Fruit fly (Drosophila melanogaster): Measurements from ENCODE around the gene GMF.

The GMF gene

DNA sequence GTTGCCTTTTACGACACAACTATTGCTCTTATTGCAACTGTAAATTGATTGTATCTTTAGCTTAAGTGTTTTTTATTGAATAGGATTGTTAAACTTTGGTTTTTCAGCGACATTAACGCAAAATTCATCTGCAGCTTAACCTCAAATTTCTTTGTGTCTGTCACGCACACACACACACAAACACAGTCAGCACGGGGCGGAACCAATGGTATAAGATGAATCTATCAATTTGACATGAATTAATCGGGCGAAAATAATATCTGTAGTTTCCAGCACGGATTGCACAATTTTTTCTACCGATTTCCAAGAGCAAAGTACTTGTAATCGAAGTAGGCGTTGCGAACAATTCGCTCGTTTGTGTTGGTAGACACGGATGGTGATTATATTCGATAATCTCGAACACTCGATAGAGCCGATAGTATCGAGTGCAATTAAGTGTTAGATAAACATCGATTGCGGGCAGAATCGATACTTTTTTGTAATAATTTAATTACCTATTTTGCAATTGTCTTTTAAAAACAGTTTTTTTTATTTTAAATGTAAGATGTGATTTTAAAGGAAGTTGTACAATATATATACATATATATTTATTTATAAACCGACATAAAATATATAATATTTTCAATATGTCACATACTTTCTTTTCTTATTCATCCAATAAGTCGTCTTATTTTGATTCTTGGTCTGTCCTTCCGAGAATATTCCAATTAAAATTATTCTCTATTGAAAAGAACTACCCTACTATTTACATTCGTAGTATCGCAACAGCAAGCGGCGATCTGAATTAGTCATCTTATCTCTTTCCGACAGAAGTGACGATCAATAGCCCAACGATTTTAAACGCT, 45.3 kb downstream of the GMF start, which contains the start of the genes PRL-1 and EndoGI:
Gene PRL-1, minus strand, starts transcription at position 380 of the 845 bp plus-strand sequence.
Gene EndoGI, plus strand, starts transcription at position 462 of the 845 bp plus-strand sequence.
- TF ChIP-seq CG8301 (tag; optimal IDR thresholded peaks at IDR 0.05) (peak; percentile 67), CG14655 (GFP tag; optimal IDR thresholded peaks at IDR 0.05) (no peak), CG12605 (GFP tag; IDR thresholded peaks at IDR 0.05) (peak; percentile 85), CG10348 (GFP tag; IDR thresholded peaks at IDR 0.05) (no peak), CG34367 (tag; optimal IDR thresholded peaks at IDR 0.05) (peak; percentile 72), CG4496 (GFP tag; IDR thresholded peaks at IDR 0.05) (peak; percentile 91), D1 (tag; optimal IDR thresholded peaks at IDR 0.05) (peak; percentile 4), Pif1A (GFP tag; optimal IDR thresholded peaks at IDR 0.05) (peak; percentile 68), gl (tag; optimal IDR thresholded peaks at IDR 0.05) (peak; percentile 10), rn (GFP tag; IDR thresholded peaks at IDR 0.05) (no peak; the same call in 1 of the 2 replicates), CG32121 (GFP tag; IDR thresholded peaks at IDR 0.05) (peak; percentile 87), Snoo (tag; optimal IDR thresholded peaks at IDR 0.05) (peak; percentile 57), EcR (GFP tag; optimal IDR thresholded peaks at IDR 0.05) (no peak), CG17806 (tag; optimal IDR thresholded peaks at IDR 0.05) (peak; percentile 75), CG9948 (tag; optimal IDR thresholded peaks at IDR 0.05) (peak; percentile 71), CG15710 (tag; optimal IDR thresholded peaks at IDR 0.05) (peak; percentile 79), fd96Ca (GFP tag; IDR thresholded peaks at IDR 0.05) (no peak), CG8159 (tag; optimal IDR thresholded peaks at IDR 0.05) (peak; percentile 81), Pif1B (GFP tag; optimal IDR thresholded peaks at IDR 0.05) (peak; percentile 47), Ets98B (GFP tag; IDR thresholded peaks at IDR 0.05) (peak; percentile 78; the same call in 1 of the 2 replicates), CG13204 (GFP tag; optimal IDR thresholded peaks at IDR 0.05) (no peak)

DNA sequence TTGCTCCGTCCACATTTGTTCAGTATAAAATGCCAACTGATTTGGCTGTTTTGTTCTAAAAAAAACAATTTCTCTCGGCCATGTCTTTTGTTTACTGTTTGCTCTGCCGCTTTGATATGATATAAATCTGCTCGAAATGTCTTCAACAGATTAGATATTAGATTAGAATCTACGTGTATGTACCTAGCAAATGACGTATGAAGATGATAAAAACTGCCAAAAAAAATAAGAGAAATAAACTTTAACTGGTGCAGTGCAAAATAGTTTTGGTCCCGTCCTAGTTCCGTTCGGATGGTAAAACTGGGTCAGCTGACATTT, 46.7 kb downstream of the GMF start:
- no peak for TF ChIP-seq rn (GFP tag; IDR thresholded peaks at IDR 0.05)
- no peak for TF ChIP-seq gl (tag; optimal IDR thresholded peaks at IDR 0.05)
- TF ChIP-seq CG8301 (tag; optimal IDR thresholded peaks at IDR 0.05), result no peak
- TF ChIP-seq CG10348 (GFP tag; IDR thresholded peaks at IDR 0.05), result no peak
- no peak for TF ChIP-seq Pif1B (GFP tag; optimal IDR thresholded peaks at IDR 0.05)
- TF ChIP-seq CG14655 (GFP tag; optimal IDR thresholded peaks at IDR 0.05), result no peak
- no peak for TF ChIP-seq Pif1A (GFP tag; optimal IDR thresholded peaks at IDR 0.05)

DNA sequence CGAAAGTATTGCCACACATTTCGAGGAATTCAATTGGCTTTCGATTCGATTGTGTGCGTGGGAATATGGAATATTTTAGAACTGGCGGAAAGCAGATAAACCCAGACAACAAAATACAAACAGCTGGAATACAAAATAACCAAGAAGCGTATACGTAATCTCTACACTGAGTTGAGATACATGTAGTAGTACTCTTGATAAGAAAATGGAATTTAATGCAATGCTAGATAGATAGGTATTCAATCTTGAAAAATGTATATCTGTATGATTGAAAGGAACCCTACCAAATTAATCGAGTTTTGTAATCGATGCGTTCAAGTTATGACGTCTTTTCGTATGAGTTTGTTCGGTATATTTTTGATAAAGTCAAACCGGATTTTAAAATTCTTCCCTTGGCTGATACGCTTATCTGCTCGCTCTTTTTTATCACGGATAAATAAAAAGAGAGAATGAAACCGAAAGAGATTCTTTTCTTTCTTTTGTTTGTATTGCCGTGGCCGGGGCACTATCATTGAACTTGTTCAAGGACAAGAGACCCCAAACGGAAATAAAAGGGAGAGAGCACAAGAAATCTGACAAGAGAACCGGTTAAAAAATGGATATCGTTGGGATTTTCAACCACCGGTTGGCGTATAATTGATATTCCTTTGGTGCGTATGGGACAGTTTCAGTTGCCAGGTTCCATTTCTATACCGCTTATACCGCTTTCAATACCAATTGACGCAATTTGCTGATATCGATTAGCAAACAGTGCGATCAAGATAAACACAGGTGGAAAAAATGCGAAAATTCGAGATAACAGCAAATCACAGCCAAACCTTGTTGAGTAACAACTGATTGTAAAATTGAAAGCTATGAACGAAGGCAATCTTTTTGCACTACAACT, 47.3 kb downstream of the GMF start:
- TF ChIP-seq CG14655 (GFP tag; optimal IDR thresholded peaks at IDR 0.05), result no peak
- no peak for TF ChIP-seq fd96Ca (GFP tag; IDR thresholded peaks at IDR 0.05)
- no peak for TF ChIP-seq CG17806 (tag; optimal IDR thresholded peaks at IDR 0.05)
- TF ChIP-seq CG32121 (GFP tag; IDR thresholded peaks at IDR 0.05), result no peak
- TF ChIP-seq D1 (tag; optimal IDR thresholded peaks at IDR 0.05), result no peak
- TF ChIP-seq gl (tag; optimal IDR thresholded peaks at IDR 0.05), result peak; percentile 50
- no peak for TF ChIP-seq Pif1B (GFP tag; optimal IDR thresholded peaks at IDR 0.05)
- TF ChIP-seq CG8159 (tag; optimal IDR thresholded peaks at IDR 0.05), result peak; percentile 24
- TF ChIP-seq Ets98B (GFP tag; IDR thresholded peaks at IDR 0.05), result no peak
- TF ChIP-seq CG12605 (GFP tag; IDR thresholded peaks at IDR 0.05), result no peak
- no peak for TF ChIP-seq CG9948 (tag; optimal IDR thresholded peaks at IDR 0.05)
- TF ChIP-seq CG4496 (GFP tag; IDR thresholded peaks at IDR 0.05), result no peak
- no peak for TF ChIP-seq rn (GFP tag; IDR thresholded peaks at IDR 0.05)
- peak; percentile 98 for TF ChIP-seq EcR (GFP tag; optimal IDR thresholded peaks at IDR 0.05)
- peak; percentile 12 for TF ChIP-seq CG15710 (tag; optimal IDR thresholded peaks at IDR 0.05)
- no peak for TF ChIP-seq Pif1A (GFP tag; optimal IDR thresholded peaks at IDR 0.05)
- no peak for TF ChIP-seq CG10348 (GFP tag; IDR thresholded peaks at IDR 0.05)
- no peak for TF ChIP-seq Snoo (tag; optimal IDR thresholded peaks at IDR 0.05)
- peak; percentile 34 for TF ChIP-seq CG34367 (tag; optimal IDR thresholded peaks at IDR 0.05)
- TF ChIP-seq CG8301 (tag; optimal IDR thresholded peaks at IDR 0.05), result no peak
- peak; percentile 13 for TF ChIP-seq CG13204 (GFP tag; optimal IDR thresholded peaks at IDR 0.05)

Data from whole organism, pupa.